Worm (Caenorhabditis elegans): ENCODE results near the gene ubh-4.

DNA sequence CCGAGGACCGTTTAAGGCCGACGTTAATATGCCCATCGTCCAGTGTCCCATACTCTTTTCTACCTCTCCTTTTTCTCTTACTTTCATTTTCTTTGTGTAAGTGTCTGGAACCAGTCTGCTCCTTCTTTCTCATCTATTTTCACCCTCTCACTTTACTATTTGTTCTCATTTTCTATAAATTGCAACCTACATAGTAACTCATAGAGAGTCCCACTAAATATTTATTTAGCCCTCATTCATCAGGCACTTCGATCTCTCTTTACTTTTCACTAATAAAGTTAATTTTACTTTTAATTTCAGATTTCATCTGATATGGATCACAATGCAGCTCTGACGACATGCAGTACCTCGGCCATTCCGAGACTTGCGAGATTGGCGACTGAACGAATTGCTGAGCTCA lies 22.0 kb downstream of the ubh-4 start, which contains the start of gene zyg-11:
- TF ChIP-seq him-1 (tag; optimal IDR thresholded peaks at IDR 0.05) = no peak
- TF ChIP-seq W03F9.2 (tag; optimal IDR thresholded peaks at IDR 0.05) = no peak

Measured in whole organism, L4/young adult.